Worm (Caenorhabditis elegans): ENCODE results near the gene F55A11.4.

Gene F55A11.4

ce11 chrV:11770053-11770517 is at the start of gene F55A11.4:
TSS of gene F55A11.4 (plus strand) at chrV:11770467.
- TF ChIP-seq D1046.2 (GFP tag; IDR thresholded peaks at IDR 0.05): 0 out of 2 replicates have a peak, but pooled peaks have one; percentile 62
- peak; percentile 22 for TF ChIP-seq hlh-11 (tag; optimal IDR thresholded peaks at IDR 0.05)
- peak; percentile 82 for TF ChIP-seq ama-1 (optimal IDR thresholded peaks at IDR 0.05)
- peak; percentile 4 for TF ChIP-seq F49E8.2 (tag; optimal IDR thresholded peaks at IDR 0.05; ENCODE audit: borderline replicate concordance)
- TF ChIP-seq ceh-82 (tag; optimal IDR thresholded peaks at IDR 0.05): no peak
- peak; percentile 33 for TF ChIP-seq unc-130 (GFP tag; optimal IDR thresholded peaks at IDR 0.05)
- TF ChIP-seq mes-2 (tag; optimal IDR thresholded peaks at IDR 0.05; ENCODE audit: poor library complexity, severe bottlenecking): peak; percentile 25
- no peak for TF ChIP-seq ZK337.2 (GFP tag; IDR thresholded peaks at IDR 0.05)
- TF ChIP-seq lin-15B (tag; optimal IDR thresholded peaks at IDR 0.05): no peak
- 0 out of 2 replicates have a peak, but pooled peaks have one; percentile 16 for TF ChIP-seq vab-7 (GFP tag; IDR thresholded peaks at IDR 0.05)
- TF ChIP-seq nhr-102 (tag; optimal IDR thresholded peaks at IDR 0.05): no peak
- TF ChIP-seq nhr-77 (tag; optimal IDR thresholded peaks at IDR 0.05): no peak

ce11 chrV:11722858-11723257 is 47.4 kb upstream of the F55A11.4 start:
- TF ChIP-seq ces-1 (GFP tag; optimal IDR thresholded peaks at IDR 0.05) (no peak), aha-1 (tag) (peak; percentile 61)

- TF ChIP-seq nhr-25 (tag; optimal IDR thresholded peaks at IDR 0.05; ENCODE audit: borderline replicate concordance, insufficient read depth): no peak
- TF ChIP-seq T20F7.1 (GFP tag; optimal IDR thresholded peaks at IDR 0.05): no peak
- no peak for TF ChIP-seq dmd-6 (GFP tag; IDR thresholded peaks at IDR 0.05)
- TF ChIP-seq lsy-2 (tag; optimal IDR thresholded peaks at IDR 0.05): no peak
- TF ChIP-seq dmd-8 (GFP tag; IDR thresholded peaks at IDR 0.05): no peak
Measured at ce11 chrV:11725971-11726370, 44.3 kb upstream of the F55A11.4 start, which contains the start of gene daf-11. TSS of gene daf-11 (minus strand) at chrV:11726071.

- TF ChIP-seq lin-38 (GFP tag; IDR thresholded peaks at IDR 0.05): no peak
- no peak for TF ChIP-seq mes-2 (tag; optimal IDR thresholded peaks at IDR 0.05; ENCODE audit: poor library complexity, severe bottlenecking)
- no peak for TF ChIP-seq ZK337.2 (GFP tag; IDR thresholded peaks at IDR 0.05)
- TF ChIP-seq madf-9 (GFP tag; conservative IDR thresholded peaks at IDR 0.05): no peak
- TF ChIP-seq nhr-11 (tag; optimal IDR thresholded peaks at IDR 0.05): no peak
- no peak for TF ChIP-seq nhr-41 (GFP tag; IDR thresholded peaks at IDR 0.05)
- no peak for TF ChIP-seq Y105C5A.15 (GFP tag; IDR thresholded peaks at IDR 0.05)
- TF ChIP-seq F26F4.8 (GFP tag; conservative IDR thresholded peaks at IDR 0.05): no peak
- TF ChIP-seq nhr-76 (tag; optimal IDR thresholded peaks at IDR 0.05): no peak
Measured at ce11 chrV:11730060-11730459, 40.2 kb upstream of the F55A11.4 start, which contains the start of gene rhr-2. TSS of gene rhr-2 (minus strand) at chrV:11730160.

ce11 chrV:11732049-11732448 is 38.2 kb upstream of the F55A11.4 start:
- peak in 1 of 2 experiments; percentile 32 for TF ChIP-seq unc-62 (GFP tag; optimal IDR thresholded peaks at IDR 0.05 in 1 of 2)
- TF ChIP-seq unc-62 (tag; optimal IDR thresholded peaks at IDR 0.05): no peak
- peak; percentile 91 for TF ChIP-seq aha-1 (tag)
- TF ChIP-seq Y5F2A.4 (GFP tag; optimal IDR thresholded peaks at IDR 0.05): no peak
- no peak for TF ChIP-seq saeg-2 (GFP tag; IDR thresholded peaks at IDR 0.05)
- TF ChIP-seq madf-9 (GFP tag; conservative IDR thresholded peaks at IDR 0.05): no peak

- TF ChIP-seq ceh-44 (GFP tag; IDR thresholded peaks at IDR 0.05): no peak
- TF ChIP-seq T20F7.1 (GFP tag; optimal IDR thresholded peaks at IDR 0.05): peak; percentile 41
- TF ChIP-seq rbr-2 (tag; optimal IDR thresholded peaks at IDR 0.05): peak; percentile 36
- peak; percentile 91 for TF ChIP-seq lin-38 (GFP tag; IDR thresholded peaks at IDR 0.05)
- no peak for TF ChIP-seq pha-4 (GFP tag; IDR thresholded peaks at IDR 0.05)
- TF ChIP-seq pha-4 (tag; optimal IDR thresholded peaks at IDR 0.05): peak; percentile 67
- TF ChIP-seq nhr-28 (tag; optimal IDR thresholded peaks at IDR 0.05): peak; percentile 19
- TF ChIP-seq nhr-6 (tag; optimal IDR thresholded peaks at IDR 0.05): peak; percentile 34
- TF ChIP-seq dpl-1 (GFP tag; optimal IDR thresholded peaks at IDR 0.05): peak; percentile 94
- no peak for TF ChIP-seq daf-16 (GFP tag; optimal IDR thresholded peaks at IDR 0.05)
- no peak for TF ChIP-seq daf-16 (tag; optimal IDR thresholded peaks at IDR 0.05)
Measured at ce11 chrV:11733460-11733859, 36.8 kb upstream of the F55A11.4 start, which contains the start of gene npp-22. TSS of gene npp-22 (minus strand) at chrV:11733472.
